Worm (Caenorhabditis elegans): ENCODE measurements around the gene C50E3.13.

DNA sequence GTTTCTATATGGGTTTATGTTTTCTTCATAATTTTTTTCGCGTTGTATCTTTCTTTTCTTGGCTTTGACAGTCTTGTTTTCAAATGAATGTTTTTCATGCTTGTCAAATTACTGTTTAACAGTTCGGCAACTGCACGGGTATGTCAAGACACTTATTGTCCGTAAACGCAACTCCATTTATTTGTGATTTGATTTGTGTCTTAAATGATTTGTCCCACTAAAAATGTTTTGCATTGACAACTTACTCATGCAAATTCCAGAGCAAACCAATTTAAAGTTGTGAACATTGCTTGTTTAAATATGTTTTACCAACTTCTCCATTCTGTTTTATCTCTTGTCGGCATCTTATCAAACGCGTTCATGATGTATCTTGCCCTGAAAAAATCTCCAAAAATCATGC is 7.7 kb upstream of the C50E3.13 start, which contains the start of gene srd-25:
- TF ChIP-seq mec-3 (tag; optimal IDR thresholded peaks at IDR 0.05; ENCODE audit: borderline replicate concordance) (no peak), fkh-10 (GFP tag; optimal IDR thresholded peaks at IDR 0.05) (no peak), ref-2 (tag; optimal IDR thresholded peaks at IDR 0.05) (no peak), pha-4 (tag; optimal IDR thresholded peaks at IDR 0.05) (no peak), ceh-22 (tag; optimal IDR thresholded peaks at IDR 0.05) (no peak), ets-4 (tag; optimal IDR thresholded peaks at IDR 0.05) (no peak), sox-2 (GFP tag; IDR thresholded peaks at IDR 0.05) (no peak), unc-86 (tag; optimal IDR thresholded peaks at IDR 0.05) (no peak)

Measured in whole organism, late embryonic.